Worm (Caenorhabditis elegans): ENCODE results near the gene Y50E8A.6.

The Y50E8A.6 gene

DNA sequence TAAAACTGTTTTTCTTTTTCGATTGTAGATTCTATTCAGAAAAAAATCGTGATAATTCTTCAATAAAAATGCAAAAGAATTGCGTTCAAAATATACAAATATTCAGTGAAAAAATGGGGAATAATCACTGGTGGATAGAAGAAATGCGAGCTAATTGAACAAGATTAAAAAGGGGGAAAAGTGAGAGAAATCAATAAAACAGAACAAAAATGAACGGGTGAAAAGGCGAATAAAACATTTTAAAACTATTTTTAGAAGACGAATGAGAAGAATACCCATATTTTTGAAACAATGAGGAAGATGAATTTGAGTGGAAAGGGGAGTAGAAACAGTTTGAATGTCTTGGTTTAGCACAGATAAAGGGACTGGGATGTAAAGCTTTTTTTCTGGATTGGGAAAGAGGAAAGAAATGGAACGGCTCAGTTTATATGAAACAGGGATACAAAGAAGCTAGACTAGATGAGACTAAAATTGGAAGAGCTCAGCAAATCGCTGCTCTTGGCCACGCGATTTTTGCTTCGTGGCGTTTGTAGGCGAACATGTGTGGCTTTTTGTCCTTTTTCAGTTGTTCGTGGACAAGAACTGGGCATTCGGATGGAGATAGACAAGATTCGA, 43.1 kb upstream of the Y50E8A.6 start, which contains the start of gene Y50E8A.12:
TSS of gene Y50E8A.12 (minus strand) at position 51 of the 615 bp plus-strand sequence.
- TF ChIP-seq isw-1 (GFP tag; IDR thresholded peaks at IDR 0.05) (no peak), unc-86 (tag; optimal IDR thresholded peaks at IDR 0.05) (no peak), ets-5 (GFP tag; IDR thresholded peaks at IDR 0.05) (no peak), zag-1 (tag; optimal IDR thresholded peaks at IDR 0.05) (no peak), F16B12.6 (tag; optimal IDR thresholded peaks at IDR 0.05) (no peak)

DNA sequence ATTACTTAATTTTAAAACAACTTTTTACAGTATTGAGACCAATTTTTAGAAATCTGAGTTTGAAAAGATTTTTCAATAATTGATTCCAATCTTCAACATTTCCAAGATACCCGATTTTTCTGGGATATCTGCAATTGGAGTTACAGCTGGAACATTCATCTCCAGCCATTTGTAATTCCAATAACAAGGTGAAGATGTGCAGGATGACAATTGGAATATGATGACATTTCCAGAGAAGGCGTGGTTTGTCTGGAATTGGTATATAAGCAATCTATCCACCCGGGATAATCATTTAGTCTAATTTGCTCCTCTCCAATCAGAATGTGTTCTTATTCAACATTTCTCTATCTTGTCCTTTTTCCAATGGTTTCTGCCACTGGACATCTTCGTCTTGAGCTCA, 40.0 kb upstream of the Y50E8A.6 start, which contains the start of gene Y50E8A.11:
TSS of gene Y50E8A.11 (plus strand) at position 301 of the 400 bp plus-strand sequence.
- no peak for TF ChIP-seq grh-1 (GFP tag; IDR thresholded peaks at IDR 0.05)
- TF ChIP-seq lin-15B (tag; optimal IDR thresholded peaks at IDR 0.05): no peak
- no peak for TF ChIP-seq fkh-10 (GFP tag; optimal IDR thresholded peaks at IDR 0.05)
- no peak for TF ChIP-seq fos-1 (tag; optimal IDR thresholded peaks at IDR 0.05)
- no peak for TF ChIP-seq swsn-7 (tag; optimal IDR thresholded peaks at IDR 0.05)
- TF ChIP-seq nhr-84 (tag; optimal IDR thresholded peaks at IDR 0.05): no peak
- no peak for TF ChIP-seq unc-130 (tag; optimal IDR thresholded peaks at IDR 0.05)
- TF ChIP-seq hpl-2 (GFP tag; optimal IDR thresholded peaks at IDR 0.05): no peak
- TF ChIP-seq C16A3.4 (tag; optimal IDR thresholded peaks at IDR 0.05): no peak
- no peak for TF ChIP-seq lsy-2 (tag; optimal IDR thresholded peaks at IDR 0.05)

DNA sequence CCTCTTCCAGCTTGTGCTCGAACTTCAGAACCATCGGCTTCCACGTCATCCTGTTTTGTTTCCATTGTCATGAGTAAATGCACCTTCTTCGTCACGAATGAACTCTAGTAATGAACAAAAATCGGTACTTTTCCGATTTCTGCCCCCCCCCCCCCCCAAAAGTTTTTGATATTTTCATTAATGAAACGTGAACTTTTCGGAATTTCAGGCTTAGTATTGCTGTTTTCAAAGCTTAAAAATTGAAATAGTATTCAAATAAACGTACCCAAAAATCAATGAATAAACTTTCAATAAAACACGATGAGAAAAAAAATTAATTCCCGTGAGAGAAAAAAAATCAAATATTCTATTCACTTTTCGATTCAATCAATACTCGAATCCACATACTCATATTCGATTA, 38.5 kb upstream of the Y50E8A.6 start, which contains the start of the genes scrm-7 and Y50E8A.10:
TSS of gene scrm-7 (minus strand) at position 101 of the 400 bp plus-strand sequence.
TSS of gene Y50E8A.10 (plus strand) at position 353 of the 400 bp plus-strand sequence.
- no peak for TF ChIP-seq pag-3 (tag; optimal IDR thresholded peaks at IDR 0.05; ENCODE audit: borderline replicate concordance, insufficient read depth)
- no peak for TF ChIP-seq F16B12.6 (tag; optimal IDR thresholded peaks at IDR 0.05)
- no peak for TF ChIP-seq unc-30 (tag; optimal IDR thresholded peaks at IDR 0.05)
- TF ChIP-seq efl-1 (optimal IDR thresholded peaks at IDR 0.05): no peak
- no peak for TF ChIP-seq efl-1 (GFP tag; optimal IDR thresholded peaks at IDR 0.05 in 1 of 2)
- no peak for TF ChIP-seq C04F5.9 (tag; optimal IDR thresholded peaks at IDR 0.05)
- TF ChIP-seq lin-35 (GFP tag; optimal IDR thresholded peaks at IDR 0.05): no peak
- no peak for TF ChIP-seq rnt-1 (tag; optimal IDR thresholded peaks at IDR 0.05)
- TF ChIP-seq zag-1 (tag; optimal IDR thresholded peaks at IDR 0.05): no peak
- no peak for TF ChIP-seq ceh-90 (tag; optimal IDR thresholded peaks at IDR 0.05)

DNA sequence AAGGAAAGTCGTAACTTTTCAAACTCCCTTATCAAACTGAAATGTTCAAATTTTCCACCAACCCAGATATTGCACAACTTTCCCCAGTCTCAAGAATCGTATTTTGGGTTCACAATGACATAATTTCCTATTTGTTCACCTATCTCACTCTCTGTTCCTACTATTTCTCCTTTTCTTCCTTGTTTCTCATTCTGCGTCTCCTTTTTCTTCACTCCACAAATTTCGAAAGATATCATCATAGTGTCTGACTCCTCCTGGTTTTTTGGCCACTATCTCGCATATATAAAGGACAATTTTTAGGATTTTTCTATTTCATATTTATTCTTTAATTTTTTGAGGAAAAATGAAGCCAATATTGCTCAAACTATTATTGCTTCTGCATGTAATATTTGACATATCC, 31.9 kb upstream of the Y50E8A.6 start, which contains the start of gene haf-7:
TSS of gene haf-7 (plus strand) at position 211 of the 400 bp plus-strand sequence.
- TF ChIP-seq unc-98 (GFP tag; IDR thresholded peaks at IDR 0.05) (no peak), hpl-2 (GFP tag; optimal IDR thresholded peaks at IDR 0.05) (no peak), jun-1 (tag; optimal IDR thresholded peaks at IDR 0.05) (peak; percentile 21), ceh-63 (GFP tag; optimal IDR thresholded peaks at IDR 0.05) (no peak), ceh-90 (tag; optimal IDR thresholded peaks at IDR 0.05) (no peak), egl-27 (tag; optimal IDR thresholded peaks at IDR 0.05) (no peak), unc-62 (GFP tag; optimal IDR thresholded peaks at IDR 0.05) (no peak), nhr-19 (GFP tag; conservative IDR thresholded peaks at IDR 0.05) (no peak), pqm-1 (tag; optimal IDR thresholded peaks at IDR 0.05) (no peak), lsy-2 (tag; optimal IDR thresholded peaks at IDR 0.05) (peak in 1 of 2 experiments; percentile 67), nhr-71 (tag; optimal IDR thresholded peaks at IDR 0.05) (no peak), zag-1 (tag; optimal IDR thresholded peaks at IDR 0.05) (no peak), aha-1 (tag; optimal IDR thresholded peaks at IDR 0.05) (no peak), rnt-1 (tag; optimal IDR thresholded peaks at IDR 0.05) (peak; percentile 36), fos-1 (tag; optimal IDR thresholded peaks at IDR 0.05) (peak; percentile 22), alr-1 (tag; optimal IDR thresholded peaks at IDR 0.05; ENCODE audit: borderline replicate concordance) (no peak), efl-1 (optimal IDR thresholded peaks at IDR 0.05) (peak; percentile 39 to 50), efl-1 (GFP tag; optimal IDR thresholded peaks at IDR 0.05 in 1 of 2) (no peak), egl-13 (tag; optimal IDR thresholded peaks at IDR 0.05) (no peak), skn-1 (tag; optimal IDR thresholded peaks at IDR 0.05) (peak; percentile 83), isw-1 (GFP tag; IDR thresholded peaks at IDR 0.05) (no peak), ztf-4 (tag; optimal IDR thresholded peaks at IDR 0.05) (no peak), dpl-1 (GFP tag; optimal IDR thresholded peaks at IDR 0.05) (peak in 2 of 3 experiments; percentile 1 to 11), elt-3 (tag; optimal IDR thresholded peaks at IDR 0.05) (peak in 2 of 6 experiments; percentile 10 to 44), elt-2 (tag; optimal IDR thresholded peaks at IDR 0.05) (no peak), lin-35 (GFP tag; optimal IDR thresholded peaks at IDR 0.05) (peak; percentile 22 to 33)
